Fruit fly (Drosophila melanogaster) whole organism, prepupa: ENCODE measurements around the gene CG15386.
A peak's percentile ranks its signal among the peaks of the same experiment; 100 is the strongest.

ENCODE experiments used
- Blimp-1 ChIP-seq: fragments of 200-800 bp; sonication (Bioruptor generic); optimal IDR thresholded peaks from 3 replicates; lab custom pipeline; 2017; ENCODE audit warnings: missing biosample characterization, missing genetic modification characterization, mild to moderate bottlenecking, moderate library complexity, missing genetic modification reagents
- CG10631 ChIP-seq: fragments of 200-800 bp; sonication (Bioruptor generic); optimal IDR thresholded peaks from 2 replicates; lab custom pipeline; 2016; ENCODE audit warnings: missing biosample characterization, missing genetic modification characterization
- CG10669 ChIP-seq: fragments of 200-800 bp; sonication (Bioruptor generic); optimal IDR thresholded peaks from 3 replicates; lab custom pipeline; 2018; ENCODE audit warnings: missing biosample characterization, mild to moderate bottlenecking, missing genetic modification characterization, moderate library complexity
- CG11294 ChIP-seq: fragments of 200-800 bp; sonication (Bioruptor generic); IDR thresholded peaks from 2 replicates; pipeline ENCODE4 v1.3.6; 2022; ENCODE audit warnings: missing biosample characterization, missing genetic modification characterization
- CG11762 ChIP-seq: fragments of 200-800 bp; sonication (Bioruptor generic); optimal IDR thresholded peaks from 3 replicates; lab custom pipeline; 2016; ENCODE audit warnings: missing biosample characterization, missing genetic modification characterization; ENCODE audit not compliant: insufficient read depth
- CG15336 ChIP-seq: fragments of 200-800 bp; sonication (Bioruptor generic); IDR thresholded peaks from 2 replicates; pipeline ENCODE4 v1.3.6; 2022; ENCODE audit warnings: missing biosample characterization, missing genetic modification characterization
- CG16779 ChIP-seq: fragments of 200-800 bp; sonication (Bioruptor generic); optimal IDR thresholded peaks from 3 replicates; lab custom pipeline; 2017; ENCODE audit warnings: missing biosample characterization, mild to moderate bottlenecking, missing genetic modification characterization
- CG3032 ChIP-seq: fragments of 200-800 bp; optimal IDR thresholded peaks from 2 replicates; lab custom pipeline; 2019; ENCODE audit warnings: missing biosample characterization, mild to moderate bottlenecking, missing genetic modification characterization, moderate library complexity
- CG31627 ChIP-seq: fragments of 200-800 bp; sonication (Bioruptor generic); optimal IDR thresholded peaks from 3 replicates; lab custom pipeline; 2016; ENCODE audit warnings: missing biosample characterization, missing genetic modification characterization
- CG32006 ChIP-seq: fragments of 200-800 bp; sonication (Bioruptor generic); optimal IDR thresholded peaks from 3 replicates; lab custom pipeline; 2017; ENCODE audit warnings: missing biosample characterization, mild to moderate bottlenecking, missing genetic modification characterization
- CG34406 ChIP-seq: fragments of 200-800 bp; sonication (Bioruptor generic); optimal IDR thresholded peaks from 3 replicates; lab custom pipeline; 2016; ENCODE audit warnings: missing biosample characterization, missing genetic modification characterization
- CG3919 ChIP-seq: fragments of 200-800 bp; sonication (Bioruptor generic); optimal IDR thresholded peaks from 3 replicates; lab custom pipeline; 2016; ENCODE audit warnings: missing biosample characterization, missing genetic modification characterization
- CG4318 ChIP-seq: fragments of 200-800 bp; sonication (Bioruptor generic); optimal IDR thresholded peaks from 3 replicates; lab custom pipeline; 2017; ENCODE audit warnings: missing biosample characterization, mild to moderate bottlenecking, missing genetic modification characterization
- CG6163 ChIP-seq: fragments of 200-800 bp; sonication (Bioruptor generic); IDR thresholded peaks from 3 replicates; pipeline ENCODE4 v1.3.6; 2022; ENCODE audit warnings: missing biosample characterization, missing genetic modification characterization
- CG6792 ChIP-seq: fragments of 200-800 bp; sonication (Bioruptor generic); optimal IDR thresholded peaks from 3 replicates; lab custom pipeline; 2016; ENCODE audit warnings: missing biosample characterization, missing genetic modification characterization
- CG6808 ChIP-seq: fragments of 200-800 bp; sonication (Bioruptor generic); optimal IDR thresholded peaks from 3 replicates; lab custom pipeline; 2017; ENCODE audit warnings: missing biosample characterization, missing genetic modification characterization, mild to moderate bottlenecking, moderate library complexity, missing genetic modification reagents
- CG7368 ChIP-seq: fragments of 200-800 bp; sonication (Bioruptor generic); optimal IDR thresholded peaks from 3 replicates; lab custom pipeline; 2016; ENCODE audit warnings: missing biosample characterization, missing genetic modification characterization
- CG8119 ChIP-seq: fragments of 200-800 bp; sonication (Bioruptor generic); IDR thresholded peaks from 3 replicates; pipeline ENCODE4 v1.3.6; 2022; ENCODE audit warnings: missing biosample characterization, missing genetic modification characterization
- CG8319 ChIP-seq: fragments of 200-800 bp; sonication (Bioruptor generic); optimal IDR thresholded peaks from 3 replicates; lab custom pipeline; 2016; ENCODE audit warnings: missing biosample characterization, missing genetic modification characterization
- CG8632 ChIP-seq: fragments of 200-800 bp; sonication (Bioruptor generic); optimal IDR thresholded peaks from 3 replicates; lab custom pipeline; 2016; ENCODE audit warnings: missing biosample characterization, missing genetic modification characterization
- CG9139 ChIP-seq: fragments of 200-800 bp; sonication (Bioruptor generic); optimal IDR thresholded peaks from 3 replicates; lab custom pipeline; 2017; ENCODE audit warnings: missing biosample characterization, mild to moderate bottlenecking, missing genetic modification characterization
- Eip75B ChIP-seq: fragments of 200-800 bp; sonication (Bioruptor generic); optimal IDR thresholded peaks from 3 replicates; lab custom pipeline; 2016; ENCODE audit warnings: missing biosample characterization, missing genetic modification characterization
- Eip78C ChIP-seq: fragments of 200-800 bp; sonication (Bioruptor generic); peaks from one replicate; lab custom pipeline; 2016; ENCODE audit warnings: missing biosample characterization, missing genetic modification characterization
- Eip93F ChIP-seq: fragments of 200-800 bp; sonication (Bioruptor generic); optimal IDR thresholded peaks from 2 replicates; lab custom pipeline; 2016; ENCODE audit warnings: missing biosample characterization, mild to moderate bottlenecking, missing genetic modification characterization
- Ets21C ChIP-seq: fragments of 200-800 bp; sonication (Bioruptor generic); optimal IDR thresholded peaks from 3 replicates; lab custom pipeline; 2016; ENCODE audit warnings: missing biosample characterization, missing genetic modification characterization
- Ets96B ChIP-seq: fragments of 200-800 bp; optimal IDR thresholded peaks from 2 replicates; lab custom pipeline; 2019; ENCODE audit warnings: missing biosample characterization, mild to moderate bottlenecking, missing genetic modification characterization, moderate library complexity
- Hr38 ChIP-seq: sonication (Bioruptor generic); optimal IDR thresholded peaks from 2 replicates; lab custom pipeline; 2016; ENCODE audit warnings: missing biosample characterization, missing genetic modification characterization
- Hr39 ChIP-seq: fragments of 200-800 bp; sonication (Bioruptor generic); optimal IDR thresholded peaks from 2 replicates; lab custom pipeline; 2016; ENCODE audit warnings: missing biosample characterization, missing genetic modification characterization
- Hr4 ChIP-seq: fragments of 200-800 bp; sonication (Bioruptor generic); optimal IDR thresholded peaks from 3 replicates; lab custom pipeline; 2016; ENCODE audit warnings: missing biosample characterization, missing genetic modification characterization
- Lpt ChIP-seq: fragments of 200-800 bp; sonication (Bioruptor generic); optimal IDR thresholded peaks from 3 replicates; lab custom pipeline; 2016; ENCODE audit warnings: missing biosample characterization, missing genetic modification characterization
- Met ChIP-seq: fragments of 200-800 bp; sonication (Bioruptor generic); optimal IDR thresholded peaks from 3 replicates; lab custom pipeline; 2016; ENCODE audit warnings: missing biosample characterization, missing genetic modification characterization
- OdsH ChIP-seq: fragments of 200-800 bp; sonication (Bioruptor generic); optimal IDR thresholded peaks from 3 replicates; lab custom pipeline; 2016; ENCODE audit warnings: missing biosample characterization, missing genetic modification characterization
- Sox102F ChIP-seq: fragments of 200-800 bp; sonication (Bioruptor generic); optimal IDR thresholded peaks from 2 replicates; lab custom pipeline; 2016; ENCODE audit warnings: missing biosample characterization, mild to moderate bottlenecking, missing genetic modification characterization
- Sox14 ChIP-seq: fragments of 200-800 bp; sonication (Bioruptor generic); optimal IDR thresholded peaks from 3 replicates; lab custom pipeline; 2016; ENCODE audit warnings: missing biosample characterization, missing genetic modification characterization
- achi ChIP-seq: fragments of 200-800 bp; sonication (Bioruptor generic); optimal IDR thresholded peaks from 3 replicates; lab custom pipeline; 2016; ENCODE audit warnings: missing biosample characterization, missing genetic modification characterization
- acj6 ChIP-seq: fragments of 200-800 bp; sonication (Bioruptor generic); optimal IDR thresholded peaks from 3 replicates; lab custom pipeline; 2016; ENCODE audit warnings: missing biosample characterization, missing genetic modification characterization
- eg ChIP-seq: fragments of 200-800 bp; sonication (Bioruptor generic); IDR thresholded peaks from 3 replicates; pipeline ENCODE4 v1.3.6; 2022; ENCODE audit warnings: missing biosample characterization, missing genetic modification characterization
- fd85E ChIP-seq: fragments of 200-800 bp; sonication (Bioruptor generic); optimal IDR thresholded peaks from 3 replicates; lab custom pipeline; 2016; ENCODE audit warnings: missing biosample characterization, missing genetic modification characterization
- fkh ChIP-seq: fragments of 200-800 bp; sonication (Bioruptor generic); optimal IDR thresholded peaks from 3 replicates; lab custom pipeline; 2017; ENCODE audit warnings: missing biosample characterization, mild to moderate bottlenecking, missing genetic modification characterization, moderate library complexity
- net ChIP-seq: fragments of 200-800 bp; sonication (Bioruptor generic); optimal IDR thresholded peaks from 3 replicates; lab custom pipeline; 2016; ENCODE audit warnings: missing biosample characterization, missing genetic modification characterization
- pdm3 ChIP-seq: fragments of 200-800 bp; sonication (Bioruptor generic); optimal IDR thresholded peaks from 3 replicates; lab custom pipeline; 2016; ENCODE audit warnings: missing biosample characterization, missing genetic modification characterization
- salr ChIP-seq, 2 experiments: fragments of 200-800 bp; sonication (Bioruptor generic); optimal IDR thresholded peaks; 3 replicates each; lab custom pipeline; 2016 to 2018; ENCODE audit warnings: missing biosample characterization in 2 of 2, missing genetic modification characterization in 2 of 2, mild to moderate bottlenecking in 1 of 2
- spab ChIP-seq: fragments of 200-800 bp; sonication (Bioruptor generic); optimal IDR thresholded peaks from 2 replicates; lab custom pipeline; 2017; ENCODE audit warnings: missing biosample characterization, mild to moderate bottlenecking, missing genetic modification characterization, missing genetic modification reagents
- topi ChIP-seq: fragments of 200-800 bp; sonication (Bioruptor generic); optimal IDR thresholded peaks from 3 replicates; lab custom pipeline; 2016; ENCODE audit warnings: missing biosample characterization, missing genetic modification characterization
- vri ChIP-seq: fragments of 200-800 bp; sonication (Bioruptor generic); optimal IDR thresholded peaks from 3 replicates; lab custom pipeline; 2016; ENCODE audit warnings: missing biosample characterization, mild to moderate bottlenecking, missing genetic modification characterization

CG15386 gene

DNA sequence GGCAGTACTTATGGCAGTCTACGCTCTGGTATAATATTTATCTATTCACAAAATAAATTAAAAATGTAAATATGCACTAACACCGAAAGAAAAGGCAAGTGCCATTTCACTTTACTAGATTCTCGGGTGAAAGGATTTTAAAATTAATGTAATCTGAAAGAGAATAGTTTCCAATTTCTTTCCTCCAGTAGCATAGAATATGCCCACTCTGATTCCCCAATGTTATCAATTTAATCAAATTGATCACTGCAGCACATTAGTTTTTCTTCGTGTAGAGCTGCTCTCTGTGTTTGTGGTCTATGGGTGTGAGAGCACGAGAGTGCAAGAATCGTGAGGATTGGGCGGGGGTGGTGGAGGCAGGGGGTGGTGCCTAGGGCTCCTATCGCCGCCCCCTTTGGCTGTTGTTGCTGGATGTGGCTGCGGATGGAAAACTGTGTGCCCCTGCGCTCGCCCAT, 15.9 kb downstream of the CG15386 start (continued):
- peak; percentile 75 to 99 for TF ChIP-seq salr (GFP tag; optimal IDR thresholded peaks at IDR 0.05; lab: Kevin White, UChicago)
- peak; percentile 93 for TF ChIP-seq CG15336
- peak; percentile 86 for TF ChIP-seq CG11294 (GFP tag; lab: Robert Waterston, UW)
- peak; percentile 63 for TF ChIP-seq vri (GFP tag; lab: Kevin White, UChicago)
- TF ChIP-seq eg (GFP tag; lab: Robert Waterston, UW) = peak; percentile 91
- peak; percentile 79 for TF ChIP-seq CG8632 (GFP tag; lab: Kevin White, UChicago)
- TF ChIP-seq fd85E (GFP tag; lab: Kevin White, UChicago) = peak; percentile 48
- peak; percentile 66 for TF ChIP-seq CG8319 (GFP tag; lab: Kevin White, UChicago)
- TF ChIP-seq CG11762 (GFP tag; lab: Kevin White, UChicago) = peak; percentile 79
- TF ChIP-seq Hr38 = no peak
- peak; percentile 87 for TF ChIP-seq topi (GFP tag; lab: Kevin White, UChicago)
- TF ChIP-seq CG32006 (GFP tag; lab: Kevin White, UChicago) = peak; percentile 99
- peak; percentile 96 for TF ChIP-seq Hr4 (GFP tag; lab: Kevin White, UChicago)
- peak; percentile 91 for TF ChIP-seq net (GFP tag; lab: Kevin White, UChicago)
- TF ChIP-seq fkh (GFP tag; lab: Kevin White, UChicago) = peak; percentile 90
- peak; percentile 65 for TF ChIP-seq CG9139
- TF ChIP-seq CG3032 = peak; percentile 85
- TF ChIP-seq CG6792 (GFP tag; lab: Kevin White, UChicago) = peak; percentile 82
- peak; percentile 90 for TF ChIP-seq CG6163 (GFP tag; lab: Robert Waterston, UW)
- peak; percentile 36 for TF ChIP-seq Blimp-1 (GFP tag; lab: Kevin White, UChicago)
- peak; percentile 89 for TF ChIP-seq pdm3
- TF ChIP-seq, all 60 proteins: peak for 57

DNA sequence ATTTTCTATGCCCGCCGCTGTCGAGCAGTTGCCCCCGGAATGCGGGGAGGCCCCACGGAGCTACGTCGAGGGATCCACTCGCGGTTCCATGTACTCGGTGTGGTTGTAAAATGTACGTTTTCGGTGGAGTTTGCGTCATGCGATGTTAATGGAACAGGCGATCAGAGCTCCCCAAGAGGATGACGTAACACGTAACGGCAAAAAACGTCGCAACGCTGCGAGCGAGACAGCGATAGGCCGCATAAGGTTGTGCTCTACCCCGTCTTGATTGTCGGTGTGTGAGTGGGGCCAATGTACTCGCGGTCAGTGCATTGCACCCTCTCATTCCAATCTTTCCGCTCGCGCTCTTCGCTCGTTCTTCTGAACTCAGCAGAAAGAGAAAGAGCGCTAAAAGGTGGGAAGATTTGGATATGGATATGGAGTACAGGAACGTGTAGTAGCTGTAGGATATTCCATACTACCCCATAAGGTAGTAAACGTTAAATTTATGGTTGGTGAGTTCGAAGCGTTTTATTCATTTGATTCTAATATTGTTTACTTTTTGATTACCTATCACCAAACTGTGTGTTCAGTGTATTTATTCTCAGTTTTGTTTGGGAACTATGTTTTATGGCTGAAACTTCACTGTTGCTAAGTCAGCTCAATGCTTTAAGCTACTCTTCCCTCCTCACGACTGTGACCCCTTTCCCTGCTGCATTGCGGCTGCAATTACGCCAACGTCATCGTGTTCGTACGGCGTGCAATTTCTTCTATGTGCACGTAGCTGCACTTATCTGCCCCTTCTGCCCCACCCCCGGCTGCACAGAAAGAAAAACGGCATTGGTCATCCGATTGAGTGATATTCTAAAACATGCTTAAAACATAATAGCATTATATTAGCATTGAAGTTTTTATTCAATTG, 16.7 kb downstream of the CG15386 start:
- TF ChIP-seq CG10669 (GFP tag; lab: Kevin White, UChicago) (no peak), CG8319 (GFP tag; lab: Kevin White, UChicago) (no peak), Eip78C (GFP tag; lab: Kevin White, UChicago) (peak; percentile 75), vri (GFP tag; lab: Kevin White, UChicago) (peak; percentile 99), CG11294 (GFP tag; lab: Robert Waterston, UW) (no peak), fd85E (GFP tag; lab: Kevin White, UChicago) (no peak), Sox14 (GFP tag; lab: Kevin White, UChicago) (no peak), Met (GFP tag; lab: Kevin White, UChicago) (peak; percentile 78), CG11762 (GFP tag; lab: Kevin White, UChicago) (no peak), Ets21C (GFP tag; lab: Kevin White, UChicago) (no peak), Eip93F (GFP tag; lab: Kevin White, UChicago) (no peak), CG3032 (no peak), Sox102F (GFP tag; lab: Kevin White, UChicago) (peak; percentile 9), Hr38 (no peak), eg (GFP tag; lab: Robert Waterston, UW) (no peak), pdm3 (no peak), CG8119 (GFP tag; lab: Robert Waterston, UW) (no peak), CG15336 (no peak), salr (GFP tag; optimal IDR thresholded peaks at IDR 0.05; lab: Kevin White, UChicago) (no peak), fkh (GFP tag; lab: Kevin White, UChicago) (peak; percentile 22), Eip75B (peak; percentile 51), CG31627 (GFP tag; lab: Kevin White, UChicago) (no peak), Lpt (GFP tag; lab: Kevin White, UChicago) (peak; percentile 86), CG8632 (GFP tag; lab: Kevin White, UChicago) (no peak), spab (GFP tag; lab: Kevin White, UChicago) (no peak), CG3919 (GFP tag; lab: Kevin White, UChicago) (peak; percentile 34), Blimp-1 (GFP tag; lab: Kevin White, UChicago) (no peak), achi (no peak), CG16779 (tag; lab: Kevin White, UChicago) (peak; percentile 33), Hr39 (GFP tag; lab: Kevin White, UChicago) (no peak), CG10631 (GFP tag; lab: Kevin White, UChicago) (no peak), OdsH (no peak), CG6808 (no peak), CG4318 (no peak), CG32006 (GFP tag; lab: Kevin White, UChicago) (no peak), Ets96B (tag; lab: Kevin White, UChicago) (peak; percentile 5), CG34406 (GFP tag; lab: Kevin White, UChicago) (no peak), net (GFP tag; lab: Kevin White, UChicago) (no peak), topi (GFP tag; lab: Kevin White, UChicago) (no peak), CG6163 (GFP tag; lab: Robert Waterston, UW) (no peak), acj6 (no peak), CG7368 (GFP tag; lab: Kevin White, UChicago) (peak; percentile 41)
